Worm (Caenorhabditis elegans): ENCODE data around the gene inx-1.

- TF ChIP-seq lin-35 (GFP tag; optimal IDR thresholded peaks at IDR 0.05) (no peak), madf-3 (GFP tag; IDR thresholded peaks at IDR 0.05) (no peak), fkh-3 (tag; optimal IDR thresholded peaks at IDR 0.05) (no peak), somi-1 (GFP tag; optimal IDR thresholded peaks at IDR 0.05) (no peak), nfyb-1 (GFP tag; IDR thresholded peaks at IDR 0.05) (no peak), sdz-38 (tag; optimal IDR thresholded peaks at IDR 0.05) (no peak), F57C9.4 (tag; optimal IDR thresholded peaks at IDR 0.05) (no peak), zim-3 (tag; optimal IDR thresholded peaks at IDR 0.05) (no peak), ccch-3 (GFP tag; optimal IDR thresholded peaks at IDR 0.05) (no peak)
Measured at ce11 chrX:6959534-6959933, 3.3 kb upstream of the inx-1 start.
